Fruit fly (Drosophila melanogaster): ENCODE data around the gene CG16781.

Gene CG16781

dm6 chrX:3446157-3446556 is 17.7 kb downstream of the CG16781 start:
- TF ChIP-seq kay (GFP tag; ENCODE audit: borderline replicate concordance) (peak; percentile 90), CG12768 (GFP tag; optimal IDR thresholded peaks at IDR 0.05) (peak; percentile 33), Clk (GFP tag; optimal IDR thresholded peaks at IDR 0.05) (no peak), CG11617 (GFP tag; optimal IDR thresholded peaks at IDR 0.05) (no peak), cic (GFP tag; optimal IDR thresholded peaks at IDR 0.05) (peak; percentile 56), pad (GFP tag; optimal IDR thresholded peaks at IDR 0.05) (peak; percentile 13), Hr96 (GFP tag; optimal IDR thresholded peaks at IDR 0.05) (peak; percentile 36), CG33017 (tag; optimal IDR thresholded peaks at IDR 0.05) (no peak), CG1620 (GFP tag; optimal IDR thresholded peaks at IDR 0.05) (no peak), bab1 (GFP tag; optimal IDR thresholded peaks at IDR 0.05) (no peak), Crg-1 (GFP tag; optimal IDR thresholded peaks at IDR 0.05) (no peak), CG14711 (tag; optimal IDR thresholded peaks at IDR 0.05) (no peak), tj (GFP tag; optimal IDR thresholded peaks at IDR 0.05) (no peak), toe (GFP tag; optimal IDR thresholded peaks at IDR 0.05) (no peak)

dm6 chrX:3444800-3445199 is 19.0 kb downstream of the CG16781 start:
- TF ChIP-seq CG5204 (GFP tag; optimal IDR thresholded peaks at IDR 0.05), result no peak
- TF ChIP-seq cic (GFP tag; optimal IDR thresholded peaks at IDR 0.05), result peak; percentile 23
- no peak for TF ChIP-seq ovo (GFP tag; optimal IDR thresholded peaks at IDR 0.05)
- peak; percentile 19 for TF ChIP-seq CG33017 (tag; optimal IDR thresholded peaks at IDR 0.05)
- peak; percentile 27 for TF ChIP-seq pad (GFP tag; optimal IDR thresholded peaks at IDR 0.05)
- peak; percentile 78 for TF ChIP-seq CG14711 (tag; optimal IDR thresholded peaks at IDR 0.05)
- peak; percentile 55 for TF ChIP-seq CG11617 (GFP tag; optimal IDR thresholded peaks at IDR 0.05)
- no peak for TF ChIP-seq kay (GFP tag; ENCODE audit: borderline replicate concordance)
- peak; percentile 22 for TF ChIP-seq tj (GFP tag; optimal IDR thresholded peaks at IDR 0.05)
- TF ChIP-seq CG7101 (tag; optimal IDR thresholded peaks at IDR 0.05), result peak; percentile 63
- peak; percentile 23 for TF ChIP-seq Mnt (GFP tag; optimal IDR thresholded peaks at IDR 0.05)

- TF ChIP-seq Crg-1 (GFP tag; optimal IDR thresholded peaks at IDR 0.05), result no peak
- no peak for TF ChIP-seq toe (GFP tag; optimal IDR thresholded peaks at IDR 0.05)
- TF ChIP-seq Hr96 (GFP tag; optimal IDR thresholded peaks at IDR 0.05), result no peak
- TF ChIP-seq ovo (GFP tag; optimal IDR thresholded peaks at IDR 0.05), result no peak
- TF ChIP-seq Mnt (GFP tag; optimal IDR thresholded peaks at IDR 0.05), result no peak
- TF ChIP-seq pad (GFP tag; optimal IDR thresholded peaks at IDR 0.05), result no peak
- no peak for TF ChIP-seq CG7045 (GFP tag; optimal IDR thresholded peaks at IDR 0.05)
These were observed 19.9 kb downstream of the CG16781 start for dm6 chrX:3443902-3444301.

DNA sequence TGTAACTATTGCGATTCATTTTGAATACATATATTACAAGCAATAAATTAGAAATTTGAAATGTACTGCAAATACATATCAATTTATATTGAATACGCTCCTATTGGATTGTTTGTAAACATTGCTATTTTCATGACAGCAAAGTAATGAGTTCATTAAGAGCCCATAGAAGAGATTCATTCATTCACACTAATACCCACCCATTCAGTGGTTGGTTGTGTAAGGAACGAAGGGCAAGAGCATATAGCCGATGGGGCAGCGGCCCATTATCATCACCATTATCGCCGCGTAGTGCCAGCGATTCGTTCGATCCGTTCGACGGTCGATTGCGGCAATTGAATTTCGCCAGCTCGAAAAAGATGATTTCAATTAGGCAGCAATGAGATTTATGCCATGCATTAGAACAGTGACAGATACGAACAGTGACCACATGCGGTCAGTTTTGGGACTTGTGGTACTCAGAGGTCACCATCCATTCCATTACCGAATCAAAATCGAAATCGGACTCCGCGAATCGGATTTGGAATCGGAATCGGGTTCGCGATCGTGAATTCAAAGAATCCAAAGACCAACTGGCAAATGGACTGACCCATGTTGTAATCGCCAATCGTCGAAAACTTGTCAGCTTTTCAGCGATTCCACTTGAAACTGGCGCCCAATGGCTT is 21.2 kb downstream of the CG16781 start:
- TF ChIP-seq Mnt (GFP tag; optimal IDR thresholded peaks at IDR 0.05), result peak; percentile 1
- no peak for TF ChIP-seq cnc (optimal IDR thresholded peaks at IDR 0.05)
- TF ChIP-seq CG12768 (GFP tag; optimal IDR thresholded peaks at IDR 0.05), result no peak
- TF ChIP-seq CG33017 (tag; optimal IDR thresholded peaks at IDR 0.05), result no peak
- TF ChIP-seq CG1620 (GFP tag; optimal IDR thresholded peaks at IDR 0.05), result no peak
- no peak for TF ChIP-seq Clk (GFP tag; optimal IDR thresholded peaks at IDR 0.05)
- TF ChIP-seq CG14711 (tag; optimal IDR thresholded peaks at IDR 0.05), result no peak
- peak; percentile 81 for TF ChIP-seq cic (GFP tag; optimal IDR thresholded peaks at IDR 0.05)
- peak; percentile 76 for TF ChIP-seq kay (GFP tag; ENCODE audit: borderline replicate concordance)

DNA sequence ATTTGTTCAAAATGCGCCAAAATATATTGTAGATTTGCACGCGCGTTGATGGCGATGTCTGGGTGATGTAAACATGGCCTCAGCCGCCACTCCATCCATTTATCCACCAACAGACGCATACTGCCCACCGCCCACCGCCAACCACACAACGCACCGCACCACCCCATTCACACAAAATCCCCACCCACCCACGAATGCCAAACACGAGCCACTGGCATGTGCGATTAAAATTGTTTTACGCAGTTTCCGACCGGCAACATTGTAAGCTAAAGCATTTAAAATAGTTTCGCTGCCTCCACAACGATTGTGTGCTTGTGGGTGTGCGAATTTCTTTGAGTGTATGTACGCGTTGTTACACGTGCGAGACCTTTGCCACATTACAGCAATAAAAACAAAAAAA is 23.3 kb downstream of the CG16781 start:
- peak; percentile 71 for TF ChIP-seq Mnt (GFP tag; optimal IDR thresholded peaks at IDR 0.05)
- TF ChIP-seq Crg-1 (GFP tag; optimal IDR thresholded peaks at IDR 0.05), result no peak

- no peak for TF ChIP-seq CG7045 (GFP tag; optimal IDR thresholded peaks at IDR 0.05)
- TF ChIP-seq Crg-1 (GFP tag; optimal IDR thresholded peaks at IDR 0.05), result no peak
- TF ChIP-seq pad (GFP tag; optimal IDR thresholded peaks at IDR 0.05), result no peak
- TF ChIP-seq bab1 (GFP tag; optimal IDR thresholded peaks at IDR 0.05), result no peak
- TF ChIP-seq cnc (optimal IDR thresholded peaks at IDR 0.05), result no peak
- no peak for TF ChIP-seq CG11617 (GFP tag; optimal IDR thresholded peaks at IDR 0.05)
- no peak for TF ChIP-seq Hr96 (GFP tag; optimal IDR thresholded peaks at IDR 0.05)
- TF ChIP-seq Mnt (GFP tag; optimal IDR thresholded peaks at IDR 0.05), result no peak
- no peak for TF ChIP-seq CG12768 (GFP tag; optimal IDR thresholded peaks at IDR 0.05)
- TF ChIP-seq kay (GFP tag; ENCODE audit: borderline replicate concordance), result no peak
- no peak for TF ChIP-seq cic (GFP tag; optimal IDR thresholded peaks at IDR 0.05)
- no peak for TF ChIP-seq toe (GFP tag; optimal IDR thresholded peaks at IDR 0.05)
- no peak for TF ChIP-seq ovo (GFP tag; optimal IDR thresholded peaks at IDR 0.05)
- no peak for TF ChIP-seq CG1620 (GFP tag; optimal IDR thresholded peaks at IDR 0.05)
These were observed 26.4 kb downstream of the CG16781 start for dm6 chrX:3437493-3437892.

DNA sequence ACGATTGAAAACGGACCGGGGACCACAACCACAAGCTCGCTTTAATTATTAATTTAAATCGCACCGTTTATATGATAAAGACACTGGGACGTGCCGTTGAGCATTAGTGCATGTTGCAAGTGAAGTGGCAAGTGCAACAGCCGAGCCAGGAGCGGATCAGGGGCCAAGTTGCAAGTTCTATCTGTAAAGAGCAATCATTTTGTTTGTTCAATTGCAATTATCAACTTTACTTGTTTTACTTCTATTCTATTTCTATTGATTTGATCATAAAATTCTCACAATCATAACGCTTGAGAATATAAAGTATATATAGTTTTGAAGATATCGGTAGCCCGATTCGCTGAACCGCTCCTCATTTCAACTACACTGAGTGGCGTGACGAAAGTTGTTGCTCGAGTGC is 27.7 kb downstream of the CG16781 start:
- TF ChIP-seq CG14711 (tag; optimal IDR thresholded peaks at IDR 0.05), result no peak
- TF ChIP-seq pad (GFP tag; optimal IDR thresholded peaks at IDR 0.05), result no peak
- no peak for TF ChIP-seq CG33017 (tag; optimal IDR thresholded peaks at IDR 0.05)
- no peak for TF ChIP-seq ovo (GFP tag; optimal IDR thresholded peaks at IDR 0.05)
- no peak for TF ChIP-seq cnc (optimal IDR thresholded peaks at IDR 0.05)
